Fruit fly (Drosophila melanogaster) whole organism, pupa: Measurements from ENCODE around the gene CG13284.

ENCODE experiments used
- CG34367 ChIP-seq: fragments of 200-800 bp; sonication (Bioruptor generic); optimal IDR thresholded peaks from 2 replicates; lab custom pipeline; 2018; ENCODE audit warnings: missing biosample characterization, mild to moderate bottlenecking, missing genetic modification characterization
- CG8159 ChIP-seq: fragments of 200-800 bp; sonication (Bioruptor generic); optimal IDR thresholded peaks from 3 replicates; lab custom pipeline; 2018; ENCODE audit warnings: missing biosample characterization, mild to moderate bottlenecking, missing genetic modification characterization, moderate library complexity
- CG9948 ChIP-seq: fragments of 200-800 bp; sonication (Bioruptor generic); optimal IDR thresholded peaks from 2 replicates; lab custom pipeline; 2018; ENCODE audit warnings: missing biosample characterization, mild to moderate bottlenecking, missing genetic modification characterization, moderate library complexity
- Snoo ChIP-seq: fragments of 200-800 bp; sonication (Bioruptor generic); optimal IDR thresholded peaks from 3 replicates; lab custom pipeline; 2017; ENCODE audit warnings: missing biosample characterization, mild to moderate bottlenecking, missing genetic modification characterization, inconsistent platforms
- gl ChIP-seq: fragments of 200-800 bp; sonication (Bioruptor generic); optimal IDR thresholded peaks from 2 replicates; lab custom pipeline; 2018; ENCODE audit warnings: missing biosample characterization, mild to moderate bottlenecking, missing genetic modification characterization
- rn ChIP-seq: fragments of 200-800 bp; sonication (Bioruptor generic); IDR thresholded peaks from 2 replicates; pipeline ENCODE4 v1.3.6; 2022; ENCODE audit warnings: missing biosample characterization, missing genetic modification characterization

- no peak for TF ChIP-seq CG9948 (tag; lab: Kevin White, UChicago)
- TF ChIP-seq CG34367 (tag; lab: Kevin White, UChicago), result no peak
- no peak for TF ChIP-seq Snoo
- TF ChIP-seq rn (GFP tag; lab: Robert Waterston, UW), result no peak
- TF ChIP-seq CG8159 (tag; lab: Kevin White, UChicago), result no peak
- TF ChIP-seq gl (tag; lab: Kevin White, UChicago), result no peak
Observed at dm6 chr2L:16884702-16885101, 36.2 kb upstream of the CG13284 start.
